Worm (Caenorhabditis elegans): ENCODE results near the gene dnj-7.

DNA sequence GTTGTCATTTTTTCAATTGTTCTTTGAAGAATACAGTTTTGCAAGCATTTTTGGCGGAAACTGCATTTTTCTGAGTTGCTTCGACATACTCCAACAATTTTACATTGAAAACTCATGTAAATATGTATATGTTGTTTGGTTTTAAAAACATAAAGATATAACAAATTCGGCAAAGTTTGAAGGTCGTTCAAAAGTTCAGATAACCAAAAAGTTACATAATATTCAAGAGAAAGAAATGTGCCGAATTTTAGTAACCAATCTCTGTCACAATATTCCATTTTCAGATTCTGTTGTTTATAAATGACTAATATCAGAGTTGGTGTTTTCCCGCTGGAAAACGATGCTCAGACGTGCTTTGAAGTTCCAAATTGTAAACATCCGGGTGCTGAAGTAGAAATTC is 12.1 kb downstream of the dnj-7 start, which contains the start of gene ZK867.2:
- no peak for TF ChIP-seq nhr-12 (tag; optimal IDR thresholded peaks at IDR 0.05)
- no peak for TF ChIP-seq nhr-43 (tag; optimal IDR thresholded peaks at IDR 0.05; ENCODE audit: poor library complexity, severe bottlenecking)
- no peak for TF ChIP-seq elt-3 (tag; optimal IDR thresholded peaks at IDR 0.05)
- no peak for TF ChIP-seq ZK546.5 (tag; optimal IDR thresholded peaks at IDR 0.05)
- no peak for TF ChIP-seq elt-2 (tag; optimal IDR thresholded peaks at IDR 0.05)
- no peak for TF ChIP-seq nhr-11 (tag; optimal IDR thresholded peaks at IDR 0.05)
